Fruit fly (Drosophila melanogaster) whole organism, prepupa: Measurements from ENCODE around the gene CG12017.

Source experiments
- CG10631 ChIP-seq: fragments of 200-800 bp; sonication (Bioruptor generic); optimal IDR thresholded peaks from 2 replicates; lab custom pipeline; 2016; ENCODE audit warnings: missing biosample characterization, missing genetic modification characterization
- CG10669 ChIP-seq: fragments of 200-800 bp; sonication (Bioruptor generic); optimal IDR thresholded peaks from 3 replicates; lab custom pipeline; 2018; ENCODE audit warnings: missing biosample characterization, mild to moderate bottlenecking, missing genetic modification characterization, moderate library complexity
- CG11902 ChIP-seq: fragments of 200-800 bp; sonication (Bioruptor generic); optimal IDR thresholded peaks from 3 replicates; lab custom pipeline; 2016; ENCODE audit warnings: missing biosample characterization, missing genetic modification characterization
- CG15336 ChIP-seq: fragments of 200-800 bp; sonication (Bioruptor generic); IDR thresholded peaks from 2 replicates; pipeline ENCODE4 v1.3.6; 2022; ENCODE audit warnings: missing biosample characterization, missing genetic modification characterization
- CG1621 ChIP-seq: fragments of 200-800 bp; sonication (Bioruptor generic); optimal IDR thresholded peaks from 3 replicates; lab custom pipeline; 2018; ENCODE audit warnings: missing biosample characterization, mild to moderate bottlenecking, missing genetic modification characterization
- CG16779 ChIP-seq: fragments of 200-800 bp; sonication (Bioruptor generic); optimal IDR thresholded peaks from 3 replicates; lab custom pipeline; 2017; ENCODE audit warnings: missing biosample characterization, mild to moderate bottlenecking, missing genetic modification characterization
- CG3032 ChIP-seq: fragments of 200-800 bp; optimal IDR thresholded peaks from 2 replicates; lab custom pipeline; 2019; ENCODE audit warnings: missing biosample characterization, mild to moderate bottlenecking, missing genetic modification characterization, moderate library complexity
- CG32006 ChIP-seq: fragments of 200-800 bp; sonication (Bioruptor generic); optimal IDR thresholded peaks from 3 replicates; lab custom pipeline; 2017; ENCODE audit warnings: missing biosample characterization, mild to moderate bottlenecking, missing genetic modification characterization
- CG34406 ChIP-seq: fragments of 200-800 bp; sonication (Bioruptor generic); optimal IDR thresholded peaks from 3 replicates; lab custom pipeline; 2016; ENCODE audit warnings: missing biosample characterization, missing genetic modification characterization
- CG3919 ChIP-seq: fragments of 200-800 bp; sonication (Bioruptor generic); optimal IDR thresholded peaks from 3 replicates; lab custom pipeline; 2016; ENCODE audit warnings: missing biosample characterization, missing genetic modification characterization
- CG4318 ChIP-seq: fragments of 200-800 bp; sonication (Bioruptor generic); optimal IDR thresholded peaks from 3 replicates; lab custom pipeline; 2017; ENCODE audit warnings: missing biosample characterization, mild to moderate bottlenecking, missing genetic modification characterization
- CG6163 ChIP-seq: fragments of 200-800 bp; sonication (Bioruptor generic); IDR thresholded peaks from 3 replicates; pipeline ENCODE4 v1.3.6; 2022; ENCODE audit warnings: missing biosample characterization, missing genetic modification characterization
- CG6276 ChIP-seq: fragments of 200-800 bp; sonication (Bioruptor generic); optimal IDR thresholded peaks from 2 replicates; lab custom pipeline; 2017; ENCODE audit warnings: missing biosample characterization, mild to moderate bottlenecking, missing genetic modification characterization
- CG6808 ChIP-seq: fragments of 200-800 bp; sonication (Bioruptor generic); optimal IDR thresholded peaks from 3 replicates; lab custom pipeline; 2017; ENCODE audit warnings: missing biosample characterization, missing genetic modification characterization, mild to moderate bottlenecking, moderate library complexity, missing genetic modification reagents
- CG6854 ChIP-seq: fragments of 200-800 bp; sonication (Bioruptor generic); optimal IDR thresholded peaks from 2 replicates; lab custom pipeline; 2017; ENCODE audit warnings: missing biosample characterization, mild to moderate bottlenecking, missing genetic modification characterization
- CG8119 ChIP-seq: fragments of 200-800 bp; sonication (Bioruptor generic); IDR thresholded peaks from 3 replicates; pipeline ENCODE4 v1.3.6; 2022; ENCODE audit warnings: missing biosample characterization, missing genetic modification characterization
- CG8319 ChIP-seq: fragments of 200-800 bp; sonication (Bioruptor generic); optimal IDR thresholded peaks from 3 replicates; lab custom pipeline; 2016; ENCODE audit warnings: missing biosample characterization, missing genetic modification characterization
- CG8632 ChIP-seq: fragments of 200-800 bp; sonication (Bioruptor generic); optimal IDR thresholded peaks from 3 replicates; lab custom pipeline; 2016; ENCODE audit warnings: missing biosample characterization, missing genetic modification characterization
- CG9139 ChIP-seq: fragments of 200-800 bp; sonication (Bioruptor generic); optimal IDR thresholded peaks from 3 replicates; lab custom pipeline; 2017; ENCODE audit warnings: missing biosample characterization, mild to moderate bottlenecking, missing genetic modification characterization
- Eip75B ChIP-seq: fragments of 200-800 bp; sonication (Bioruptor generic); optimal IDR thresholded peaks from 3 replicates; lab custom pipeline; 2016; ENCODE audit warnings: missing biosample characterization, missing genetic modification characterization
- Eip78C ChIP-seq: fragments of 200-800 bp; sonication (Bioruptor generic); peaks from one replicate; lab custom pipeline; 2016; ENCODE audit warnings: missing biosample characterization, missing genetic modification characterization
- Eip93F ChIP-seq: fragments of 200-800 bp; sonication (Bioruptor generic); optimal IDR thresholded peaks from 2 replicates; lab custom pipeline; 2016; ENCODE audit warnings: missing biosample characterization, mild to moderate bottlenecking, missing genetic modification characterization
- Ets21C ChIP-seq: fragments of 200-800 bp; sonication (Bioruptor generic); optimal IDR thresholded peaks from 3 replicates; lab custom pipeline; 2016; ENCODE audit warnings: missing biosample characterization, missing genetic modification characterization
- Ets96B ChIP-seq: fragments of 200-800 bp; optimal IDR thresholded peaks from 2 replicates; lab custom pipeline; 2019; ENCODE audit warnings: missing biosample characterization, mild to moderate bottlenecking, missing genetic modification characterization, moderate library complexity
- Gug ChIP-seq: fragments of 200-800 bp; sonication (Bioruptor generic); IDR thresholded peaks from 2 replicates; pipeline ENCODE4 v1.3.6; 2022; ENCODE audit warnings: missing biosample characterization, missing genetic modification characterization
- Hr38 ChIP-seq: sonication (Bioruptor generic); optimal IDR thresholded peaks from 2 replicates; lab custom pipeline; 2016; ENCODE audit warnings: missing biosample characterization, missing genetic modification characterization
- Hr39 ChIP-seq: fragments of 200-800 bp; sonication (Bioruptor generic); optimal IDR thresholded peaks from 2 replicates; lab custom pipeline; 2016; ENCODE audit warnings: missing biosample characterization, missing genetic modification characterization
- Hr4 ChIP-seq: fragments of 200-800 bp; sonication (Bioruptor generic); optimal IDR thresholded peaks from 3 replicates; lab custom pipeline; 2016; ENCODE audit warnings: missing biosample characterization, missing genetic modification characterization
- Lpt ChIP-seq: fragments of 200-800 bp; sonication (Bioruptor generic); optimal IDR thresholded peaks from 3 replicates; lab custom pipeline; 2016; ENCODE audit warnings: missing biosample characterization, missing genetic modification characterization
- OdsH ChIP-seq: fragments of 200-800 bp; sonication (Bioruptor generic); optimal IDR thresholded peaks from 3 replicates; lab custom pipeline; 2016; ENCODE audit warnings: missing biosample characterization, missing genetic modification characterization
- Smox ChIP-seq: fragments of 200-800 bp; sonication (Bioruptor generic); optimal IDR thresholded peaks from 3 replicates; lab custom pipeline; 2016; ENCODE audit warnings: missing biosample characterization, missing genetic modification characterization
- Sox14 ChIP-seq: fragments of 200-800 bp; sonication (Bioruptor generic); optimal IDR thresholded peaks from 3 replicates; lab custom pipeline; 2016; ENCODE audit warnings: missing biosample characterization, missing genetic modification characterization
- achi ChIP-seq: fragments of 200-800 bp; sonication (Bioruptor generic); optimal IDR thresholded peaks from 3 replicates; lab custom pipeline; 2016; ENCODE audit warnings: missing biosample characterization, missing genetic modification characterization
- cyc ChIP-seq: fragments of 200-800 bp; sonication (Bioruptor generic); optimal IDR thresholded peaks from 3 replicates; lab custom pipeline; 2016; ENCODE audit warnings: missing biosample characterization, missing genetic modification characterization
- dac ChIP-seq: fragments of 200-800 bp; sonication (Bioruptor generic); optimal IDR thresholded peaks from 2 replicates; lab custom pipeline; 2017; ENCODE audit warnings: missing biosample characterization, mild to moderate bottlenecking, missing genetic modification characterization
- dsx ChIP-seq: fragments of 200-800 bp; optimal IDR thresholded peaks from 3 replicates; lab custom pipeline; 2019; ENCODE audit warnings: missing biosample characterization, mild to moderate bottlenecking, missing genetic modification characterization, moderate library complexity; ENCODE audit not compliant: poor library complexity, severe bottlenecking
- eg ChIP-seq: fragments of 200-800 bp; sonication (Bioruptor generic); IDR thresholded peaks from 3 replicates; pipeline ENCODE4 v1.3.6; 2022; ENCODE audit warnings: missing biosample characterization, missing genetic modification characterization
- esn ChIP-seq: fragments of 200-800 bp; sonication (Bioruptor generic); optimal IDR thresholded peaks from 2 replicates; lab custom pipeline; 2016; ENCODE audit warnings: missing biosample characterization, mild to moderate bottlenecking, missing genetic modification characterization, moderate library complexity
- fd59A ChIP-seq: fragments of 200-800 bp; sonication (Bioruptor generic); optimal IDR thresholded peaks from 2 replicates; lab custom pipeline; 2017; ENCODE audit warnings: missing biosample characterization, mild to moderate bottlenecking, missing genetic modification characterization, missing genetic modification reagents
- fd85E ChIP-seq: fragments of 200-800 bp; sonication (Bioruptor generic); optimal IDR thresholded peaks from 3 replicates; lab custom pipeline; 2016; ENCODE audit warnings: missing biosample characterization, missing genetic modification characterization
- fkh ChIP-seq: fragments of 200-800 bp; sonication (Bioruptor generic); optimal IDR thresholded peaks from 3 replicates; lab custom pipeline; 2017; ENCODE audit warnings: missing biosample characterization, mild to moderate bottlenecking, missing genetic modification characterization, moderate library complexity
- lz ChIP-seq: fragments of 200-800 bp; sonication (Bioruptor generic); optimal IDR thresholded peaks from 3 replicates; lab custom pipeline; 2016; ENCODE audit warnings: missing biosample characterization, missing genetic modification characterization
- salr ChIP-seq, 2 experiments: fragments of 200-800 bp; sonication (Bioruptor generic); optimal IDR thresholded peaks; 3 replicates each; lab custom pipeline; 2016 to 2018; ENCODE audit warnings: missing biosample characterization in 2 of 2, missing genetic modification characterization in 2 of 2, mild to moderate bottlenecking in 1 of 2
- spab ChIP-seq: fragments of 200-800 bp; sonication (Bioruptor generic); optimal IDR thresholded peaks from 2 replicates; lab custom pipeline; 2017; ENCODE audit warnings: missing biosample characterization, mild to moderate bottlenecking, missing genetic modification characterization, missing genetic modification reagents
- ss ChIP-seq, 2 experiments: fragments of 200-800 bp; sonication (Bioruptor generic); optimal IDR thresholded peaks; 2 replicates in 1 of 2; 3 replicates in 1 of 2; lab custom pipeline; 2017 to 2018; ENCODE audit warnings: mild to moderate bottlenecking in 2 of 2, missing biosample characterization in 2 of 2, missing genetic modification characterization in 2 of 2, moderate library complexity in 1 of 2
- svp ChIP-seq: fragments of 200-800 bp; sonication (Bioruptor generic); peaks from one replicate; lab custom pipeline; 2016; ENCODE audit warnings: missing biosample characterization, missing genetic modification characterization
- vri ChIP-seq: fragments of 200-800 bp; sonication (Bioruptor generic); optimal IDR thresholded peaks from 3 replicates; lab custom pipeline; 2016; ENCODE audit warnings: missing biosample characterization, mild to moderate bottlenecking, missing genetic modification characterization

The CG12017 gene

DNA sequence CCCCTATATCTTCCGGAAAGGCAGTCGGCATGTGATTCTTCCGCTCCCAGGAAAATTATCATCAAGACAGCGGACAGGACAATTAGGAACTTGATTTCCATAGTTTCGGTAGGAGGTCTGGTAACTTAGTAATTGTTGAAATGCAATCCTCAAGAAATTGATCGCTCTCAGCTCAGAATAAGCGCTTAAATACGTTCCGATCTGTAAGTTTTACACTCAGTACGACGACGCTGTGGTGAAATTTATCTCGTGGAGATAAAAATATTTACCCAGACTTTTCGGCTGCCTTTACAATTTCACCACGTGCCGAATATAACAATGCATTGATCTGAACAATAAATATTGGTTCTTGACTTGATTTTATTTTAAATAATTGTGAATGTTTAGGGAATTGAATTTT is 55.6 kb downstream of the CG12017 start, which contains the start of gene Drsl1:
Drsl1 (minus strand) TSS at position 101 of the 400 bp plus-strand sequence.
- TF ChIP-seq Sox14 (GFP tag; lab: Kevin White, UChicago) (no peak), OdsH (GFP tag; lab: Kevin White, UChicago) (no peak), Ets96B (no peak), achi (GFP tag; lab: Kevin White, UChicago) (no peak), dac (GFP tag; lab: Kevin White, UChicago) (no peak), svp (no peak), Lpt (GFP tag; lab: Kevin White, UChicago) (no peak), Smox (GFP tag; lab: Kevin White, UChicago) (no peak), CG6854 (GFP tag; lab: Kevin White, UChicago) (no peak), Gug (GFP tag; lab: Robert Waterston, UW) (no peak), Hr38 (GFP tag; lab: Kevin White, UChicago) (no peak), CG34406 (GFP tag; lab: Kevin White, UChicago) (no peak), CG15336 (no peak), CG6163 (no peak), CG11902 (GFP tag; lab: Kevin White, UChicago) (no peak)

DNA sequence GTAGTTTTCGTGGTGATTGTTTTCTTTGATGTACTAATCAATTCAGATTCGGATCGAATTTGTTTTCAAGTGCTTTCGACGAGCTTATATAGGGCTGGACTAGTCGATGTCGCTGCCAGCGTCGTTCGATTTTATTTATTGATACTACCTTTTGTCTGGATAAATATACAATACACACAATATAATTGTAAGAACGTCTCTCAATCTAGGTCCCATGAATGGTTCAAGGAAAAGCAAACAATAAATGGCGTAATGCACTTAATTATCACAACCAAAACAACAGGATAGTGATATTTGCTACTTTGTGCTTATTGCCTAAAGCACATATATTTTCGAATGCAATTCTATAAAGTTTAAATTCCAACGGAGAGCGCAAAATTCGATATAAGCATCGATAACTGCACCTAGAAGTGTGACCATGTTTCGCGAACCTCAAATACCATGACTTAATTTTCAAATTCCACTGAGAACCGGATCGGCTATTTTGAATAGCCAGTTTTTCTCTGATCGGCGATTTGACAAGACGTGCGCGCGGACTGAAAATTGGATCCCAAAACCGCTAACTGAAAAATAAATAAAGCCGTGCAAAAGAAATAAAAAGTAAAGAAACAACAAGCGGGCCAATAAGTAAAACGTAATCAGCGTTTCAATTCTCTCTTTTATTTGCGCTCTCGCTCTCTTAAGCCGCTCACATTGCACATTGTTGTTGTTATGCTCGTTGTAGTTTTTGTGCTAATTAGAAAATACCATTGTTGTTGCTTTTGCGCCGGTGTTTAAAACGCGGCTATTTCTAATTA is 56.5 kb downstream of the CG12017 start, which contains the start of the genes Drsl6 and kst:
Drsl6 (minus strand) TSS at position 51 of the 797 bp plus-strand sequence.
kst (plus strand) TSS at position 493 of the 797 bp plus-strand sequence.
- no peak for TF ChIP-seq cyc (GFP tag; lab: Kevin White, UChicago)
- no peak for TF ChIP-seq CG16779
- no peak for TF ChIP-seq Ets21C
- TF ChIP-seq CG8319 (GFP tag; lab: Kevin White, UChicago): no peak
- no peak for TF ChIP-seq Eip93F
- TF ChIP-seq CG15336: peak; percentile 50
- no peak for TF ChIP-seq dsx (GFP tag; lab: Kevin White, UChicago)
- no peak for TF ChIP-seq CG34406 (GFP tag; lab: Kevin White, UChicago)
- TF ChIP-seq CG32006 (GFP tag; lab: Kevin White, UChicago): no peak
- TF ChIP-seq CG9139 (GFP tag; lab: Kevin White, UChicago): peak; percentile 11
- no peak for TF ChIP-seq Hr4 (GFP tag; lab: Kevin White, UChicago)
- TF ChIP-seq fkh (GFP tag; lab: Kevin White, UChicago): peak; percentile 92
- TF ChIP-seq spab: no peak
- no peak for TF ChIP-seq CG4318 (GFP tag; lab: Kevin White, UChicago)
- TF ChIP-seq OdsH (GFP tag; lab: Kevin White, UChicago): no peak
- peak; percentile 44; the same call in 2 of the 3 replicates for TF ChIP-seq CG8119 (GFP tag; lab: Robert Waterston, UW)
- no peak for TF ChIP-seq Gug (GFP tag; lab: Robert Waterston, UW)
- TF ChIP-seq CG6276: no peak
- TF ChIP-seq CG1621 (tag; lab: Kevin White, UChicago): peak; percentile 75
- TF ChIP-seq CG6808 (GFP tag; lab: Kevin White, UChicago): peak; percentile 28
- TF ChIP-seq Sox14 (GFP tag; lab: Kevin White, UChicago): peak; percentile 14
- TF ChIP-seq esn (GFP tag; lab: Kevin White, UChicago): peak; percentile 35
- TF ChIP-seq Eip78C (GFP tag; lab: Kevin White, UChicago): peak; percentile 56
- no peak for TF ChIP-seq fd59A (GFP tag; lab: Kevin White, UChicago)
- peak; percentile 53 for TF ChIP-seq CG3032 (tag; lab: Kevin White, UChicago)
- TF ChIP-seq Ets96B: no peak
- no peak for TF ChIP-seq CG8632
- TF ChIP-seq achi (GFP tag; lab: Kevin White, UChicago): no peak
- peak in 1 of 2 experiments; percentile 14 for TF ChIP-seq salr (GFP tag; optimal IDR thresholded peaks at IDR 0.05; lab: Kevin White, UChicago)
- no peak for TF ChIP-seq CG3919 (GFP tag; lab: Kevin White, UChicago)
- no peak for TF ChIP-seq Eip75B (GFP tag; lab: Kevin White, UChicago)
- TF ChIP-seq Hr39 (GFP tag; lab: Kevin White, UChicago): no peak
- peak; percentile 54 for TF ChIP-seq ss (GFP tag; optimal IDR thresholded peaks at IDR 0.05; lab: Kevin White, UChicago)
- no peak for TF ChIP-seq lz (GFP tag; lab: Kevin White, UChicago)
- no peak for TF ChIP-seq CG10631
- TF ChIP-seq Lpt (GFP tag; lab: Kevin White, UChicago): no peak
- peak; percentile 74 for TF ChIP-seq CG6163
- TF ChIP-seq CG10669 (GFP tag; lab: Kevin White, UChicago): no peak
- TF ChIP-seq vri (GFP tag; lab: Kevin White, UChicago): peak; percentile 62
- TF ChIP-seq fd85E (GFP tag; lab: Kevin White, UChicago): no peak
- peak; percentile 85 for TF ChIP-seq eg
- no peak for TF ChIP-seq dac (GFP tag; lab: Kevin White, UChicago)
- no peak for TF ChIP-seq CG6854 (GFP tag; lab: Kevin White, UChicago)
